Worm (Caenorhabditis elegans) whole organism, L4 larva: ENCODE measurements around the gene srxa-10.

Experiments
- F37D6.2 ChIP-seq: sonication (generic microtip); optimal IDR thresholded peaks from 2 replicates; lab custom pipeline; 2016; ENCODE audit warnings: mild to moderate bottlenecking, missing genetic modification characterization, missing compliant biosample characterization
- F49E8.2 ChIP-seq: sonication (generic microtip); optimal IDR thresholded peaks from 2 replicates; lab custom pipeline; 2016; ENCODE audit warnings: missing compliant biosample characterization, mild to moderate bottlenecking, missing genetic modification characterization, borderline replicate concordance
- R02D3.7 ChIP-seq: fragments of 150-350 bp; sonication (generic microtip); optimal IDR thresholded peaks from 3 replicates; lab custom pipeline; 2014; ENCODE audit warnings: missing biosample characterization, missing genetic modification characterization
- Y5F2A.4 ChIP-seq: fragments of 200-800 bp; sonication (Bioruptor generic); optimal IDR thresholded peaks from 2 replicates; lab custom pipeline; 2018; ENCODE audit warnings: mild to moderate bottlenecking, missing genetic modification characterization, missing compliant biosample characterization
- ZK546.5 ChIP-seq, 2 experiments: sonication (generic microtip); optimal IDR thresholded peaks; 2 replicates each; lab custom pipeline; 2017; ENCODE audit warnings: missing biosample characterization in 2 of 2, missing genetic modification characterization in 2 of 2
- aly-2 ChIP-seq: sonication (generic microtip); optimal IDR thresholded peaks from 2 replicates; lab custom pipeline; 2018; ENCODE audit warnings: missing biosample characterization, missing genetic modification characterization
- ama-1 ChIP-seq: fragments of 150-350 bp; optimal IDR thresholded peaks from 2 replicates; lab custom pipeline; 2014; ENCODE audit warnings: inconsistent platforms, mixed read lengths
- arid-1 ChIP-seq: fragments of 200-800 bp; sonication (Bioruptor generic); conservative IDR thresholded peaks from 2 replicates; pipeline ENCODE4 v1.3.6; 2022; ENCODE audit warnings: missing genetic modification reagents, missing genetic modification characterization, missing compliant biosample characterization
- attf-4 ChIP-seq: sonication (generic microtip); optimal IDR thresholded peaks from 3 replicates; lab custom pipeline; 2017; ENCODE audit warnings: missing biosample characterization, missing genetic modification characterization
- ceh-28 ChIP-seq: fragments of 150-350 bp; optimal IDR thresholded peaks from 2 replicates; lab custom pipeline; 2014; ENCODE audit warnings: missing biosample characterization, missing genetic modification reagents, missing genetic modification characterization
- ceh-32 ChIP-seq: sonication (generic microtip); optimal IDR thresholded peaks from 2 replicates; lab custom pipeline; 2016; ENCODE audit warnings: mild to moderate bottlenecking, missing genetic modification characterization, missing compliant biosample characterization; ENCODE audit not compliant: poor library complexity
- cey-2 ChIP-seq: sonication (generic microtip); optimal IDR thresholded peaks from 3 replicates; lab custom pipeline; 2017; ENCODE audit warnings: missing genetic modification characterization, mild to moderate bottlenecking, missing compliant biosample characterization, antibody characterized with exemption, borderline replicate concordance; ENCODE audit not compliant: insufficient read depth
- daf-12 ChIP-seq: fragments of 150-350 bp; optimal IDR thresholded peaks from 2 replicates; lab custom pipeline; 2014; ENCODE audit warnings: missing biosample characterization, missing genetic modification reagents, missing genetic modification characterization
- daf-16 ChIP-seq, 3 experiments: sonication (generic microtip); optimal IDR thresholded peaks; 2 replicates each; lab custom pipeline; 2016 to 2017; ENCODE audit warnings: missing genetic modification characterization in 3 of 3, missing genetic modification reagents in 3 of 3, mild to moderate bottlenecking in 2 of 3, missing compliant biosample characterization in 2 of 3, missing biosample characterization in 1 of 3, moderate library complexity in 1 of 3
- daf-19 ChIP-seq: fragments of 200-800 bp; sonication (Bioruptor generic); conservative IDR thresholded peaks from 2 replicates; pipeline ENCODE4 v1.3.6; 2022; ENCODE audit warnings: missing genetic modification characterization, missing compliant biosample characterization
- dmd-6 ChIP-seq: fragments of 200-800 bp; sonication (Bioruptor generic); IDR thresholded peaks from 2 replicates; pipeline ENCODE4 v1.3.6; 2022; ENCODE audit warnings: missing genetic modification reagents, missing genetic modification characterization, missing compliant biosample characterization
- dmd-9 ChIP-seq: fragments of 200-800 bp; sonication (Bioruptor generic); IDR thresholded peaks from 2 replicates; pipeline ENCODE4 v1.3.6; 2022; ENCODE audit warnings: missing genetic modification reagents, missing genetic modification characterization, missing compliant biosample characterization
- duxl-1 ChIP-seq: sonication (generic microtip); optimal IDR thresholded peaks from 2 replicates; lab custom pipeline; 2016; ENCODE audit warnings: mild to moderate bottlenecking, missing genetic modification characterization, moderate library complexity, missing compliant biosample characterization; ENCODE audit not compliant: poor library complexity
- fos-1 ChIP-seq: fragments of 150-350 bp; optimal IDR thresholded peaks from 2 replicates; lab custom pipeline; 2014; ENCODE audit warnings: missing biosample characterization, missing genetic modification characterization
- gei-8 ChIP-seq: fragments of 200-800 bp; sonication (Bioruptor generic); optimal IDR thresholded peaks from 2 replicates; lab custom pipeline; 2018; ENCODE audit warnings: mild to moderate bottlenecking, missing genetic modification characterization, missing compliant biosample characterization
- hlh-11 ChIP-seq: fragments of 200-800 bp; sonication (Bioruptor generic); optimal IDR thresholded peaks from 2 replicates; lab custom pipeline; 2018; ENCODE audit warnings: mild to moderate bottlenecking, missing genetic modification characterization, missing compliant biosample characterization
- hmg-1.1 ChIP-seq: fragments of 200-800 bp; sonication (Bioruptor generic); IDR thresholded peaks from 2 replicates; pipeline ENCODE4 v1.3.6; 2022; ENCODE audit warnings: missing genetic modification reagents, missing genetic modification characterization, missing compliant biosample characterization
- jun-1 ChIP-seq: fragments of 150-350 bp; optimal IDR thresholded peaks from 2 replicates; lab custom pipeline; 2014; ENCODE audit warnings: missing biosample characterization, missing genetic modification reagents, missing genetic modification characterization
- lin-1 ChIP-seq: fragments of 200-800 bp; sonication (Bioruptor generic); IDR thresholded peaks from 2 replicates; pipeline ENCODE4 v1.3.6; 2022; ENCODE audit warnings: missing genetic modification reagents, missing genetic modification characterization, missing compliant biosample characterization
- lin-13 ChIP-seq: fragments of 150-350 bp; optimal IDR thresholded peaks from 2 replicates; lab custom pipeline; 2014; ENCODE audit warnings: missing biosample characterization, missing genetic modification reagents, missing genetic modification characterization
- lin-38 ChIP-seq: fragments of 200-800 bp; sonication (Bioruptor generic); IDR thresholded peaks from 2 replicates; pipeline ENCODE4 v1.3.6; 2022; ENCODE audit warnings: missing genetic modification reagents, missing genetic modification characterization, missing compliant biosample characterization
- lsy-2 ChIP-seq, 2 experiments: fragments of 150-350 bp in 1 of 2; sonication (generic microtip) in 1 of 2; optimal IDR thresholded peaks; 2 replicates each; lab custom pipeline; 2014 to 2017; ENCODE audit warnings: missing biosample characterization in 2 of 2, missing genetic modification characterization in 2 of 2
- madf-5 ChIP-seq, 2 experiments: fragments of 200-800 bp; sonication (Bioruptor generic); IDR thresholded peaks; 2 replicates each; pipeline ENCODE4 v1.3.6; 2022; ENCODE audit warnings: missing compliant biosample characterization in 2 of 2, missing genetic modification characterization in 2 of 2
- mdl-1 ChIP-seq, 2 experiments: fragments of 150-350 bp in 1 of 2; sonication (generic microtip) in 1 of 2; optimal IDR thresholded peaks; 2 replicates each; lab custom pipeline; 2014 to 2017; ENCODE audit warnings: missing biosample characterization in 2 of 2, missing genetic modification characterization in 2 of 2
- mes-2 ChIP-seq: sonication (generic microtip); optimal IDR thresholded peaks from 2 replicates; lab custom pipeline; 2016; ENCODE audit warnings: missing genotype, mild to moderate bottlenecking, missing genetic modification characterization, missing compliant biosample characterization; ENCODE audit not compliant: poor library complexity, severe bottlenecking
- mxl-2 ChIP-seq: fragments of 200-800 bp; sonication (Bioruptor generic); conservative IDR thresholded peaks from 2 replicates; pipeline ENCODE4 v1.3.6; 2022; ENCODE audit warnings: missing genetic modification reagents, missing genetic modification characterization, missing compliant biosample characterization
- mxl-3 ChIP-seq: fragments of 200-800 bp; sonication (Bioruptor generic); optimal IDR thresholded peaks from 2 replicates; lab custom pipeline; 2018; ENCODE audit warnings: mild to moderate bottlenecking, missing genetic modification characterization, missing compliant biosample characterization
- nhr-10 ChIP-seq: fragments of 150-350 bp; optimal IDR thresholded peaks from 2 replicates; lab custom pipeline; 2014; ENCODE audit warnings: missing biosample characterization, missing genetic modification characterization
- nhr-25 ChIP-seq: sonication (generic microtip); optimal IDR thresholded peaks from 2 replicates; lab custom pipeline; 2017; ENCODE audit warnings: missing genetic modification characterization, mild to moderate bottlenecking, missing compliant biosample characterization, antibody characterized with exemption, moderate library complexity, borderline replicate concordance; ENCODE audit not compliant: insufficient read depth
- nhr-41 ChIP-seq: fragments of 200-800 bp; sonication (Bioruptor generic); IDR thresholded peaks from 2 replicates; pipeline ENCODE4 v1.3.6; 2022; ENCODE audit warnings: missing genetic modification reagents, missing genetic modification characterization, missing compliant biosample characterization
- nhr-6 ChIP-seq: fragments of 150-350 bp; optimal IDR thresholded peaks from 2 replicates; lab custom pipeline; 2014; ENCODE audit warnings: missing biosample characterization, missing genetic modification characterization
- nhr-76 ChIP-seq: fragments of 150-350 bp; optimal IDR thresholded peaks from 2 replicates; lab custom pipeline; 2014; ENCODE audit warnings: missing biosample characterization, missing genetic modification characterization
- nhr-77 ChIP-seq: fragments of 150-350 bp; optimal IDR thresholded peaks from 2 replicates; lab custom pipeline; 2014; ENCODE audit warnings: missing biosample characterization, missing genetic modification characterization
- pha-4 ChIP-seq, 2 experiments: fragments of 150-350 bp in 1 of 2; fragments of 200-800 bp in 1 of 2; sonication (Bioruptor generic) in 1 of 2; IDR thresholded peaks in 1 of 2; optimal IDR thresholded peaks in 1 of 2; 2 replicates each; pipeline versions ENCODE4 v1.3.6 to Lab custom; 2014 to 2022; ENCODE audit warnings: missing genetic modification characterization in 2 of 2, missing genetic modification reagents in 2 of 2, missing biosample characterization in 1 of 2, missing compliant biosample characterization in 1 of 2
- pqm-1 ChIP-seq: sonication (generic microtip); optimal IDR thresholded peaks from 2 replicates; lab custom pipeline; 2017; ENCODE audit warnings: missing biosample characterization, missing genetic modification characterization
- sdz-12 ChIP-seq: fragments of 200-800 bp; sonication (Bioruptor generic); optimal IDR thresholded peaks from 2 replicates; lab custom pipeline; 2018; ENCODE audit warnings: mild to moderate bottlenecking, missing genetic modification characterization, missing compliant biosample characterization
- set-16 ChIP-seq: fragments of 200-800 bp; sonication (Bioruptor generic); IDR thresholded peaks from 2 replicates; pipeline ENCODE4 v1.3.6; 2022; ENCODE audit warnings: missing genetic modification reagents, missing genetic modification characterization, missing compliant biosample characterization
- snpc-1.2 ChIP-seq: fragments of 200-800 bp; sonication (Bioruptor generic); IDR thresholded peaks from 2 replicates; pipeline ENCODE4 v1.3.6; 2022; ENCODE audit warnings: missing genetic modification reagents, missing genetic modification characterization, missing compliant biosample characterization
- spr-1 ChIP-seq: sonication (generic microtip); optimal IDR thresholded peaks from 2 replicates; lab custom pipeline; 2016; ENCODE audit warnings: mild to moderate bottlenecking, missing genetic modification characterization, missing compliant biosample characterization
- tag-97 ChIP-seq: fragments of 200-800 bp; sonication (Bioruptor generic); IDR thresholded peaks from 2 replicates; pipeline ENCODE4 v1.3.6; 2022; ENCODE audit warnings: missing genetic modification characterization, missing compliant biosample characterization
- unc-39 ChIP-seq: sonication (generic microtip); optimal IDR thresholded peaks from 2 replicates; lab custom pipeline; 2017; ENCODE audit warnings: missing biosample characterization, missing genetic modification characterization
- vab-7 ChIP-seq: fragments of 200-800 bp; sonication (Bioruptor generic); IDR thresholded peaks from 2 replicates; pipeline ENCODE4 v1.3.6; 2022; ENCODE audit warnings: missing genetic modification reagents, missing genetic modification characterization, missing compliant biosample characterization
- zip-2 ChIP-seq: fragments of 150-350 bp; optimal IDR thresholded peaks from 2 replicates; lab custom pipeline; 2014; ENCODE audit warnings: missing biosample characterization, missing genetic modification characterization
- ztf-11 ChIP-seq: fragments of 150-350 bp; optimal IDR thresholded peaks from 2 replicates; lab custom pipeline; 2014; ENCODE audit warnings: missing biosample characterization, missing genetic modification characterization
- ztf-7 ChIP-seq: fragments of 150-350 bp; optimal IDR thresholded peaks from 2 replicates; lab custom pipeline; 2014; ENCODE audit warnings: missing biosample characterization, missing genetic modification characterization

Gene srxa-10

DNA sequence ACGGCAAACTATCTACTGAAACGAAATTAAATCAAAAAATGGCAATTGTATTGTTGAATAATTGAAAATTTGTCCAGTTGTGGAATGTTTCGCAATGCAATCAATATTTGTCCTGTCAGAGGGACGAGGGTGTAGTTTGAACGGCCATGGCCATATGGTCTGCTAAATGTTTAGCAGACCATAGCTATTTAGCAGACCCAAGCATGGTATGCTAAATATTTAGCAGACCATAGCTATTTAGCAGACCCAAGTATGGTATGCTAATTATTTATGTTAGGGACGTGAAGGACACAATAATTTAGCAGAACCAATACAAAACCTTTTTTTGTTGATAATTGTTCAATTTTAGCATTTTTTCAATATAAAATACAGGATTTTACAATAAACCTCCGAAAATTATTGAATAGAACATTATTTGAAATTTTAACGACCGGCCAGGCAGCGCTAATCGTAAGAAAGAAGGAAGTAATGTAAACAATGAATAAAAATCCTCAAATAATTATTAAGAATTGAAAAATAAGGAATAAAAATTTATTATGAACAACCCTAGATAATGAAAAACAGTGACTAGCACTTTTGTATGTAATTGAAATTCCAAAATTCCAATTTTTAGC is 8.8 kb upstream of the srxa-10 start, which contains the start of gene riok-3 (continued):
- no peak for TF ChIP-seq mdl-1 (tag; optimal IDR thresholded peaks at IDR 0.05; lab: Kevin White, UChicago)
- TF ChIP-seq nhr-25 (tag; lab: Kevin White, UChicago): no peak
- TF ChIP-seq daf-16 (GFP tag; optimal IDR thresholded peaks at IDR 0.05; lab: Kevin White, UChicago): no peak
- TF ChIP-seq daf-16 (tag; optimal IDR thresholded peaks at IDR 0.05; lab: Kevin White, UChicago): no peak
- TF ChIP-seq lin-1 (GFP tag; lab: Robert Waterston, UW): no peak
- no peak for TF ChIP-seq pqm-1
- no peak for TF ChIP-seq ceh-28 (tag; lab: Kevin White, UChicago)
- TF ChIP-seq madf-5 (GFP tag; IDR thresholded peaks at IDR 0.05; lab: Robert Waterston, UW): no peak
- peak; percentile 18 for TF ChIP-seq gei-8 (GFP tag; lab: Kevin White, UChicago)
- TF ChIP-seq daf-19: no peak
- TF ChIP-seq fos-1: no peak
- TF ChIP-seq spr-1: no peak
- TF ChIP-seq ztf-7 (tag; lab: Kevin White, UChicago): no peak
- no peak for TF ChIP-seq vab-7 (GFP tag; lab: Robert Waterston, UW)
- TF ChIP-seq R02D3.7 (tag; lab: Kevin White, UChicago): no peak
- no peak for TF ChIP-seq mxl-3
- no peak for TF ChIP-seq ama-1 (lab: Kevin White, UChicago)
- TF ChIP-seq nhr-76 (tag; lab: Kevin White, UChicago): no peak
- no peak for TF ChIP-seq cey-2
- no peak for TF ChIP-seq sdz-12 (GFP tag; lab: Kevin White, UChicago)
- TF ChIP-seq zip-2 (tag; lab: Kevin White, UChicago): peak; percentile 87
- TF ChIP-seq set-16 (GFP tag; lab: Robert Waterston, UW): no peak
- no peak for TF ChIP-seq pha-4 (GFP tag; IDR thresholded peaks at IDR 0.05; lab: Robert Waterston, UW)
- TF ChIP-seq pha-4 (tag; optimal IDR thresholded peaks at IDR 0.05; lab: Kevin White, UChicago): no peak
- TF ChIP-seq dmd-6 (GFP tag; lab: Robert Waterston, UW): no peak
- TF ChIP-seq Y5F2A.4 (GFP tag; lab: Kevin White, UChicago): no peak
- TF ChIP-seq F49E8.2: no peak
- no peak for TF ChIP-seq nhr-41 (GFP tag; lab: Robert Waterston, UW)
- no peak for TF ChIP-seq ztf-11 (tag; lab: Kevin White, UChicago)
- no peak for TF ChIP-seq nhr-6 (tag; lab: Kevin White, UChicago)
- TF ChIP-seq ceh-32 (tag; lab: Kevin White, UChicago): no peak
- TF ChIP-seq tag-97 (GFP tag; lab: Robert Waterston, UW): no peak
- no peak for TF ChIP-seq arid-1 (GFP tag; lab: Robert Waterston, UW)
- no peak for TF ChIP-seq unc-39 (tag; lab: Kevin White, UChicago)
- TF ChIP-seq duxl-1: no peak
- TF ChIP-seq F37D6.2 (tag; lab: Kevin White, UChicago): no peak
- TF ChIP-seq jun-1: no peak
- peak; percentile 1 for TF ChIP-seq hlh-11 (tag; lab: Kevin White, UChicago)
- no peak for TF ChIP-seq mxl-2 (GFP tag; lab: Robert Waterston, UW)
- TF ChIP-seq ZK546.5 (tag; optimal IDR thresholded peaks at IDR 0.05; lab: Kevin White, UChicago): no peak
- TF ChIP-seq lsy-2 (tag; optimal IDR thresholded peaks at IDR 0.05; lab: Kevin White, UChicago): peak in 1 of 2 experiments; percentile 51
- no peak for TF ChIP-seq lin-13 (GFP tag; lab: Kevin White, UChicago)
- TF ChIP-seq daf-12 (tag; lab: Kevin White, UChicago): no peak
- no peak for TF ChIP-seq hmg-1.1 (GFP tag; lab: Robert Waterston, UW)
- TF ChIP-seq mes-2 (tag; lab: Kevin White, UChicago): peak; percentile 47
- peak; percentile 39 for TF ChIP-seq nhr-77 (tag; lab: Kevin White, UChicago)
- TF ChIP-seq dmd-9 (GFP tag; lab: Robert Waterston, UW): no peak
- no peak for TF ChIP-seq nhr-10 (tag; lab: Kevin White, UChicago)
- TF ChIP-seq attf-4 (tag; lab: Kevin White, UChicago): no peak
- TF ChIP-seq lin-38 (GFP tag; lab: Robert Waterston, UW): no peak
- no peak for TF ChIP-seq aly-2
- no peak for TF ChIP-seq snpc-1.2 (GFP tag; lab: Robert Waterston, UW)
